Worm (Caenorhabditis elegans) whole organism, early embryonic: ENCODE measurements around the gene T04C12.33.

Source experiments
- hmbx-1 ChIP-seq: sonication (generic microtip); optimal IDR thresholded peaks from 2 replicates; lab custom pipeline; 2016; ENCODE audit warnings: mild to moderate bottlenecking, missing genetic modification characterization, missing compliant biosample characterization
- scrt-1 ChIP-seq: fragments of 200-800 bp; sonication (Bioruptor generic); IDR thresholded peaks from 2 replicates; pipeline ENCODE4 v1.3.6; 2022; ENCODE audit warnings: missing genetic modification characterization, missing compliant biosample characterization

- TF ChIP-seq scrt-1 (no peak), hmbx-1 (tag; lab: Kevin White, UChicago) (no peak)
These were observed 22.7 kb upstream of the T04C12.33 start for ce11 chrV:11029309-11029708.
